Fruit fly (Drosophila melanogaster) whole organism, embryonic: ENCODE results near the gene aru.

ENCODE experiments used
- Bdp1 ChIP-seq: fragments of 200-800 bp; sonication (Bioruptor generic); optimal IDR thresholded peaks from 3 replicates; lab custom pipeline; 2016; ENCODE audit warnings: missing biosample characterization, missing genetic modification characterization
- Bteb2 ChIP-seq: fragments of 200-800 bp; sonication (Bioruptor generic); optimal IDR thresholded peaks from 2 replicates; lab custom pipeline; 2016; ENCODE audit warnings: missing biosample characterization, missing genetic modification characterization
- CG10366 ChIP-seq: fragments of 200-800 bp; sonication (Bioruptor generic); IDR thresholded peaks from 2 replicates; pipeline ENCODE4 v1.3.6; 2022; ENCODE audit warnings: missing biosample characterization, missing genetic modification characterization
- CG11085 ChIP-seq: fragments of 200-800 bp; sonication (Bioruptor generic); IDR thresholded peaks from 2 replicates; pipeline ENCODE4 v1.3.6; 2022; ENCODE audit warnings: missing biosample characterization, missing genetic modification characterization
- CG11695 ChIP-seq: fragments of 200-800 bp; sonication (Bioruptor generic); IDR thresholded peaks from 3 replicates; pipeline ENCODE4 v1.3.6; 2022; ENCODE audit warnings: missing biosample characterization, missing genetic modification characterization
- CG11696 ChIP-seq: fragments of 200-800 bp; sonication (Bioruptor generic); IDR thresholded peaks from 2 replicates; pipeline ENCODE4 v1.3.6; 2022; ENCODE audit warnings: missing biosample characterization, missing genetic modification characterization
- CG12942 ChIP-seq: fragments of 200-800 bp; sonication (Bioruptor generic); optimal IDR thresholded peaks from 3 replicates; lab custom pipeline; 2016; ENCODE audit warnings: missing biosample characterization, missing genetic modification characterization
- CG13624 ChIP-seq: fragments of 200-800 bp; sonication (Bioruptor generic); optimal IDR thresholded peaks from 2 replicates; lab custom pipeline; 2016; ENCODE audit warnings: missing biosample characterization, missing genetic modification characterization
- CG14441 ChIP-seq: fragments of 200-800 bp; sonication (Bioruptor generic); IDR thresholded peaks from 2 replicates; pipeline ENCODE4 v1.3.6; 2022; ENCODE audit warnings: missing biosample characterization, missing genetic modification characterization
- CG15514 ChIP-seq: fragments of 200-800 bp; sonication (Bioruptor generic); optimal IDR thresholded peaks from 3 replicates; lab custom pipeline; 2017; ENCODE audit warnings: missing biosample characterization, missing genetic modification characterization, mild to moderate bottlenecking, moderate library complexity, missing genetic modification reagents
- CG17385 ChIP-seq: fragments of 200-800 bp; sonication (Bioruptor generic); optimal IDR thresholded peaks from 3 replicates; lab custom pipeline; 2018; ENCODE audit warnings: missing biosample characterization, mild to moderate bottlenecking, missing genetic modification characterization
- CG17912 ChIP-seq: fragments of 200-800 bp; sonication (Bioruptor generic); optimal IDR thresholded peaks from 2 replicates; lab custom pipeline; 2018; ENCODE audit warnings: missing biosample characterization, mild to moderate bottlenecking, missing genetic modification characterization
- CG32532 ChIP-seq: fragments of 200-800 bp; sonication (Bioruptor generic); IDR thresholded peaks from 2 replicates; pipeline ENCODE4 v1.3.6; 2022; ENCODE audit warnings: missing biosample characterization, missing genetic modification characterization
- CG3281 ChIP-seq: fragments of 200-800 bp; sonication (Bioruptor generic); optimal IDR thresholded peaks from 3 replicates; lab custom pipeline; 2017; ENCODE audit warnings: missing biosample characterization, mild to moderate bottlenecking, missing genetic modification characterization
- CG33213 ChIP-seq: fragments of 200-800 bp; sonication (Bioruptor generic); optimal IDR thresholded peaks from 3 replicates; lab custom pipeline; 2016; ENCODE audit warnings: missing biosample characterization, missing genetic modification characterization
- CG3726 ChIP-seq: fragments of 200-800 bp; sonication (Bioruptor generic); IDR thresholded peaks from 3 replicates; pipeline ENCODE4, ENCODE4 v1.3.6; 2022; ENCODE audit warnings: missing biosample characterization, missing genetic modification characterization
- CG4282 ChIP-seq: fragments of 200-800 bp; sonication (Bioruptor generic); optimal IDR thresholded peaks from 2 replicates; lab custom pipeline; 2016; ENCODE audit warnings: missing biosample characterization, missing genetic modification characterization
- CG6791 ChIP-seq: fragments of 200-800 bp; sonication (Bioruptor generic); IDR thresholded peaks from 3 replicates; pipeline ENCODE4 v1.3.6; 2022; ENCODE audit warnings: missing biosample characterization, missing genetic modification characterization; ENCODE audit not compliant: partially characterized antibody
- CG7928 ChIP-seq: fragments of 200-800 bp; sonication (Bioruptor generic); optimal IDR thresholded peaks from 2 replicates; lab custom pipeline; 2017; ENCODE audit warnings: missing biosample characterization, mild to moderate bottlenecking, missing genetic modification characterization
- CG9609 ChIP-seq: fragments of 200-800 bp; sonication (Bioruptor generic); optimal IDR thresholded peaks from 3 replicates; lab custom pipeline; 2016; ENCODE audit warnings: missing biosample characterization, missing genetic modification characterization
- D19A ChIP-seq: fragments of 200-800 bp; optimal IDR thresholded peaks from 3 replicates; lab custom pipeline; 2019; ENCODE audit warnings: missing biosample characterization, mild to moderate bottlenecking, missing genetic modification characterization, moderate library complexity
- Gsc ChIP-seq: fragments of 200-800 bp; sonication (Bioruptor generic); IDR thresholded peaks from 2 replicates; pipeline ENCODE4 v1.3.6; 2022; ENCODE audit warnings: missing biosample characterization, missing genetic modification characterization
- Hmx ChIP-seq: fragments of 200-800 bp; sonication (Bioruptor generic); optimal IDR thresholded peaks from 2 replicates; lab custom pipeline; 2016; ENCODE audit warnings: missing biosample characterization, missing genetic modification characterization
- Lim3 ChIP-seq: fragments of 200-800 bp; sonication (Bioruptor generic); IDR thresholded peaks from 2 replicates; pipeline ENCODE4 v1.3.6; 2022; ENCODE audit warnings: missing biosample characterization, missing genetic modification characterization
- Max ChIP-seq: fragments of 200-800 bp; sonication (Bioruptor generic); optimal IDR thresholded peaks from 2 replicates; lab custom pipeline; 2016; ENCODE audit warnings: missing biosample characterization, mild to moderate bottlenecking, missing genetic modification characterization
- Meics ChIP-seq: fragments of 200-800 bp; sonication (Bioruptor generic); optimal IDR thresholded peaks from 2 replicates; lab custom pipeline; 2017; ENCODE audit warnings: missing biosample characterization, mild to moderate bottlenecking, missing genetic modification characterization
- NFAT ChIP-seq: fragments of 200-800 bp; sonication (Bioruptor generic); IDR thresholded peaks from 2 replicates; pipeline ENCODE4 v1.3.6; 2022; ENCODE audit warnings: missing biosample characterization, missing genetic modification characterization
- Oli ChIP-seq: fragments of 200-800 bp; sonication (Bioruptor generic); optimal IDR thresholded peaks from 2 replicates; lab custom pipeline; 2018; ENCODE audit warnings: missing biosample characterization, mild to moderate bottlenecking, missing genetic modification characterization, moderate library complexity
- Opbp ChIP-seq: fragments of 200-800 bp; sonication (Bioruptor generic); IDR thresholded peaks from 3 replicates; pipeline ENCODE4 v1.3.6; 2022; ENCODE audit warnings: missing biosample characterization, missing genetic modification characterization; ENCODE audit not compliant: partially characterized antibody
- PHDP ChIP-seq: fragments of 200-800 bp; sonication (Bioruptor generic); optimal IDR thresholded peaks from 3 replicates; lab custom pipeline; 2018; ENCODE audit warnings: missing biosample characterization, mild to moderate bottlenecking, missing genetic modification characterization, moderate library complexity
- Sox100B ChIP-seq: fragments of 200-800 bp; sonication (Bioruptor generic); optimal IDR thresholded peaks from 3 replicates; lab custom pipeline; 2018; ENCODE audit warnings: missing biosample characterization, mild to moderate bottlenecking, missing genetic modification characterization
- Sry-δ ChIP-seq: fragments of 200-800 bp; sonication (Bioruptor generic); optimal IDR thresholded peaks from 2 replicates; lab custom pipeline; 2016; ENCODE audit warnings: missing biosample characterization, missing genetic modification characterization
- Ssrp ChIP-seq: fragments of 200-800 bp; sonication (Bioruptor generic); optimal IDR thresholded peaks from 2 replicates; lab custom pipeline; 2018; ENCODE audit warnings: missing biosample characterization, mild to moderate bottlenecking, missing genetic modification characterization, moderate library complexity
- cad ChIP-seq: fragments of >200 bp; optimal IDR thresholded peaks from 2 replicates; lab custom pipeline; 2017; ENCODE audit warnings: missing biosample characterization, missing genetic modification characterization
- caup ChIP-seq: fragments of 200-800 bp; sonication (Bioruptor generic); optimal IDR thresholded peaks from 3 replicates; lab custom pipeline; 2017; ENCODE audit warnings: missing biosample characterization, mild to moderate bottlenecking, missing genetic modification characterization, moderate library complexity; ENCODE audit not compliant: severe bottlenecking
- croc ChIP-seq: fragments of 200-800 bp; sonication (Bioruptor generic); conservative IDR thresholded peaks from 3 replicates; pipeline ENCODE4 v1.3.6; 2022; ENCODE audit warnings: missing biosample characterization, missing genetic modification characterization
- dimm ChIP-seq: fragments of 200-800 bp; sonication (Bioruptor generic); IDR thresholded peaks from 2 replicates; pipeline ENCODE4 v1.3.6; 2022; ENCODE audit warnings: missing biosample characterization, missing genetic modification characterization
- eyg ChIP-seq: fragments of 200-800 bp; sonication (Bioruptor generic); optimal IDR thresholded peaks from 3 replicates; lab custom pipeline; 2016; ENCODE audit warnings: missing biosample characterization, missing genetic modification characterization
- gcm ChIP-seq: fragments of 200-800 bp; sonication (Bioruptor generic); optimal IDR thresholded peaks from 2 replicates; lab custom pipeline; 2019; ENCODE audit warnings: missing biosample characterization, mild to moderate bottlenecking, missing genetic modification characterization, moderate library complexity
- gsb ChIP-seq: fragments of 200-800 bp; sonication (Bioruptor generic); IDR thresholded peaks from 2 replicates; pipeline ENCODE4 v1.3.6; 2022; ENCODE audit warnings: missing biosample characterization, missing genetic modification characterization
- gsb-n ChIP-seq: fragments of 200-800 bp; sonication (Bioruptor generic); optimal IDR thresholded peaks from 3 replicates; lab custom pipeline; 2018; ENCODE audit warnings: missing biosample characterization, mild to moderate bottlenecking, missing genetic modification characterization
- insv ChIP-seq, 2 experiments: fragments of 200-800 bp; sonication (Bioruptor generic); optimal IDR thresholded peaks; 3 replicates each; lab custom pipeline; 2016 to 2018; ENCODE audit warnings: missing biosample characterization in 2 of 2, missing genetic modification characterization in 2 of 2
- pnt ChIP-seq: fragments of 200-800 bp; sonication (Bioruptor generic); optimal IDR thresholded peaks from 3 replicates; lab custom pipeline; 2016; ENCODE audit warnings: missing biosample characterization, missing genetic modification characterization
- prd ChIP-seq, 3 experiments: fragments of >200 bp in 2 of 3; fragments of 200-800 bp in 1 of 3; sonication (Bioruptor generic) in 1 of 3; optimal IDR thresholded peaks in 2 of 3; IDR thresholded peaks in 1 of 3; 2 replicates in 2 of 3; 3 replicates in 1 of 3; pipeline versions ENCODE4 v1.3.6 to Lab custom; 2017 to 2022; ENCODE audit warnings: missing biosample characterization in 1 of 3, missing genetic modification characterization in 1 of 3
- repo ChIP-seq: fragments of 200-800 bp; sonication (Bioruptor generic); optimal IDR thresholded peaks from 2 replicates; lab custom pipeline; 2016; ENCODE audit warnings: missing biosample characterization, missing genetic modification characterization
- schlank ChIP-seq: fragments of 200-800 bp; sonication (Bioruptor generic); optimal IDR thresholded peaks from 2 replicates; lab custom pipeline; 2018; ENCODE audit warnings: missing biosample characterization, mild to moderate bottlenecking, missing genetic modification characterization
- sens ChIP-seq: fragments of 200-800 bp; sonication (Bioruptor generic); peaks from one replicate; lab custom pipeline; 2016; ENCODE audit warnings: missing biosample characterization, missing genetic modification characterization
- sima ChIP-seq: fragments of 200-800 bp; sonication (Bioruptor generic); optimal IDR thresholded peaks from 2 replicates; lab custom pipeline; 2016; ENCODE audit warnings: missing biosample characterization, missing genetic modification characterization
- sisA ChIP-seq: fragments of 200-800 bp; sonication (Bioruptor generic); IDR thresholded peaks from 2 replicates; pipeline ENCODE4 v1.3.6; 2022; ENCODE audit warnings: missing biosample characterization, missing genetic modification characterization
- sr ChIP-seq: fragments of 200-800 bp; sonication (Bioruptor generic); IDR thresholded peaks from 3 replicates; pipeline ENCODE4 v1.3.6; 2022; ENCODE audit warnings: missing biosample characterization, missing genetic modification characterization
- unpg ChIP-seq: fragments of 200-800 bp; sonication (Bioruptor generic); optimal IDR thresholded peaks from 3 replicates; lab custom pipeline; 2018; ENCODE audit warnings: missing biosample characterization, mild to moderate bottlenecking, missing genetic modification characterization, moderate library complexity

aru gene

dm6 chr2L:852647-853111 lies 15.5 kb downstream of the aru start, which contains the start of the genes CG4291 and kraken (continued):
- TF ChIP-seq sr (GFP tag; lab: Robert Waterston, UW) (no peak), Hmx (GFP tag; lab: Kevin White, UChicago) (no peak), pnt (GFP tag; lab: Kevin White, UChicago) (peak; percentile 58), CG9609 (GFP tag; lab: Kevin White, UChicago) (peak; percentile 56), Sox100B (no peak), repo (GFP tag; lab: Kevin White, UChicago) (no peak), gcm (GFP tag; lab: Kevin White, UChicago) (no peak), CG11696 (GFP tag; lab: Robert Waterston, UW) (no peak), CG17385 (GFP tag; lab: Kevin White, UChicago) (peak; percentile 41), sisA (GFP tag; lab: Robert Waterston, UW) (no peak), Bdp1 (GFP tag; lab: Kevin White, UChicago) (peak; percentile 11), CG32532 (GFP tag; lab: Robert Waterston, UW) (peak; percentile 78), sens (peak; percentile 84), eyg (peak; percentile 50), unpg (peak; percentile 44), dimm (GFP tag; lab: Robert Waterston, UW) (no peak), CG11085 (peak; percentile 31; the same call in 1 of the 2 replicates), Gsc (GFP tag; lab: Robert Waterston, UW) (no peak), CG4282 (GFP tag; lab: Kevin White, UChicago) (no peak), gsb-n (peak; percentile 63), CG3281 (GFP tag; lab: Kevin White, UChicago) (peak; percentile 37), NFAT (GFP tag; lab: Robert Waterston, UW) (peak; percentile 83), CG6791 (GFP tag; lab: Robert Waterston, UW) (peak; percentile 56; the same call in 1 of the 3 replicates), CG15514 (peak; percentile 88), Ssrp (tag; lab: Kevin White, UChicago) (peak; percentile 2), Lim3 (GFP tag; lab: Robert Waterston, UW) (no peak), CG11695 (no peak), CG17912 (GFP tag; lab: Kevin White, UChicago) (peak; percentile 58), Opbp (GFP tag; lab: Robert Waterston, UW) (peak; percentile 70), CG10366 (GFP tag; lab: Robert Waterston, UW) (peak; percentile 46), CG12942 (GFP tag; lab: Kevin White, UChicago) (peak; percentile 15), croc (GFP tag; lab: Robert Waterston, UW) (no peak), Oli (tag; lab: Kevin White, UChicago) (no peak), insv (GFP tag; optimal IDR thresholded peaks at IDR 0.05; lab: Kevin White, UChicago) (peak in 1 of 2 experiments; percentile 12), Bteb2 (GFP tag; lab: Kevin White, UChicago) (peak; percentile 54), Meics (GFP tag; lab: Kevin White, UChicago) (peak; percentile 63), CG7928 (GFP tag; lab: Kevin White, UChicago) (no peak), gsb (GFP tag; lab: Robert Waterston, UW) (peak; percentile 38), CG14441 (peak; percentile 57), CG3726 (GFP tag; lab: Robert Waterston, UW) (no peak), caup (GFP tag; lab: Kevin White, UChicago) (peak; percentile 55), Sry-δ (GFP tag; lab: Kevin White, UChicago) (peak; percentile 60), sima (no peak), CG13624 (GFP tag; lab: Kevin White, UChicago) (peak; percentile 71), PHDP (peak; percentile 48), schlank (tag; lab: Kevin White, UChicago) (peak; percentile 26), cad (no peak), prd (optimal IDR thresholded peaks at IDR 0.05; lab: Kevin White, UChicago) (no peak), prd (GFP tag; IDR thresholded peaks at IDR 0.05; lab: Robert Waterston, UW) (peak; percentile 55; the same call in 2 of the 3 replicates), D19A (tag; lab: Kevin White, UChicago) (no peak), CG33213 (GFP tag; lab: Kevin White, UChicago) (peak; percentile 75), Max (GFP tag; lab: Kevin White, UChicago) (peak; percentile 21)
